Worm (Caenorhabditis elegans): ENCODE data around the gene Y45F10A.7.

DNA sequence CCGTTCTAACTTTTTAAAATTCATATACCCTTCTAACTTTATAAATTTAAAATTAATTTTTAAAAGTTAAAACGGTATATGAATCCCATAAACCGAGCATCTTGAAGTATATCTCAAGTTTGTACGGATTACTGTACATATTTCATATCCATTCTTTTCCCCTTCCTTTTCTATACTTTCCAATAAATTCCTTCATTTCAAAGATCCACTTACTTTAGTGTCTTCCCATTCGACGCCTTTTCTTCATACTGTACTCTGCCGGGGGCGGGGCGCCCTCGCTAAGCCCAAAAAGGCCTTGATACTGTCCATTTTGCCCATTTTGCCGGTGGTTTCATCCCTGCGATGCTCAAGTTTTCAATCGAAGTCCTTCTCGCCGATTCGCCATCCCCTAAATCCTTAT is 26.6 kb upstream of the Y45F10A.7 start, which contains the start of gene fezf-1:
- TF ChIP-seq hlh-12 (tag; optimal IDR thresholded peaks at IDR 0.05), result no peak
- TF ChIP-seq him-1 (tag; optimal IDR thresholded peaks at IDR 0.05), result no peak
- no peak for TF ChIP-seq ama-1 (optimal IDR thresholded peaks at IDR 0.05)
- no peak for TF ChIP-seq ama-1 (GFP tag; optimal IDR thresholded peaks at IDR 0.05)
- TF ChIP-seq lin-35 (GFP tag; optimal IDR thresholded peaks at IDR 0.05), result no peak
- no peak for TF ChIP-seq let-607 (tag; optimal IDR thresholded peaks at IDR 0.05)
- TF ChIP-seq ztf-25 (GFP tag; IDR thresholded peaks at IDR 0.05), result no peak
- TF ChIP-seq madf-10 (tag; optimal IDR thresholded peaks at IDR 0.05), result no peak

Data from whole organism, young adult.